Fruit fly (Drosophila melanogaster) whole organism, adult: ENCODE data around the gene Larp7.

Source experiments
- CG12768 ChIP-seq: fragments of 200-800 bp; sonication (Bioruptor generic); optimal IDR thresholded peaks from 2 replicates; lab custom pipeline; 2017; ENCODE audit warnings: missing biosample characterization, missing genetic modification characterization, mild to moderate bottlenecking, moderate library complexity, missing genetic modification reagents
- CG14711 ChIP-seq: fragments of 200-800 bp; sonication (Bioruptor generic); optimal IDR thresholded peaks from 2 replicates; lab custom pipeline; 2018; ENCODE audit warnings: missing biosample characterization, mild to moderate bottlenecking, missing genetic modification characterization, moderate library complexity
- CG1620 ChIP-seq: fragments of 200-800 bp; sonication (Bioruptor generic); optimal IDR thresholded peaks from 2 replicates; lab custom pipeline; 2016; ENCODE audit warnings: missing biosample characterization, missing genetic modification characterization
- CG5204 ChIP-seq: fragments of 200-800 bp; sonication (Bioruptor generic); optimal IDR thresholded peaks from 2 replicates; lab custom pipeline; 2016; ENCODE audit warnings: missing biosample characterization, missing genetic modification characterization
- CG7045 ChIP-seq: fragments of 200-800 bp; sonication (Bioruptor generic); optimal IDR thresholded peaks from 2 replicates; lab custom pipeline; 2017; ENCODE audit warnings: missing biosample characterization, mild to moderate bottlenecking, missing genetic modification characterization
- CG7101 ChIP-seq: fragments of 200-800 bp; sonication (Bioruptor generic); optimal IDR thresholded peaks from 2 replicates; lab custom pipeline; 2018; ENCODE audit warnings: missing biosample characterization, mild to moderate bottlenecking, missing genetic modification characterization, moderate library complexity
- Clk ChIP-seq: fragments of 200-800 bp; sonication (Bioruptor generic); optimal IDR thresholded peaks from 2 replicates; lab custom pipeline; 2017; ENCODE audit warnings: missing biosample characterization, missing genetic modification characterization
- Crg-1 ChIP-seq: fragments of 200-800 bp; sonication (Bioruptor generic); optimal IDR thresholded peaks from 2 replicates; lab custom pipeline; 2016; ENCODE audit warnings: missing biosample characterization, missing genetic modification characterization
- bab1 ChIP-seq: fragments of 200-800 bp; sonication (Bioruptor generic); optimal IDR thresholded peaks from 3 replicates; lab custom pipeline; 2019; ENCODE audit warnings: missing biosample characterization, mild to moderate bottlenecking, missing genetic modification characterization, moderate library complexity
- cic ChIP-seq: fragments of 200-800 bp; sonication (Bioruptor generic); optimal IDR thresholded peaks from 2 replicates; lab custom pipeline; 2017; ENCODE audit warnings: missing biosample characterization, mild to moderate bottlenecking, missing genetic modification characterization, moderate library complexity
- kay ChIP-seq: fragments of 200-800 bp; sonication (Bioruptor generic); peaks from one replicate; lab custom pipeline; 2016; ENCODE audit warnings: missing biosample characterization, missing genetic modification characterization, borderline replicate concordance
- ovo ChIP-seq: fragments of 200-800 bp; sonication (Bioruptor generic); optimal IDR thresholded peaks from 2 replicates; lab custom pipeline; 2016; ENCODE audit warnings: missing biosample characterization, missing genetic modification characterization
- toe ChIP-seq: fragments of 200-800 bp; sonication (Bioruptor generic); optimal IDR thresholded peaks from 2 replicates; lab custom pipeline; 2016; ENCODE audit warnings: missing biosample characterization, missing genetic modification characterization

DNA sequence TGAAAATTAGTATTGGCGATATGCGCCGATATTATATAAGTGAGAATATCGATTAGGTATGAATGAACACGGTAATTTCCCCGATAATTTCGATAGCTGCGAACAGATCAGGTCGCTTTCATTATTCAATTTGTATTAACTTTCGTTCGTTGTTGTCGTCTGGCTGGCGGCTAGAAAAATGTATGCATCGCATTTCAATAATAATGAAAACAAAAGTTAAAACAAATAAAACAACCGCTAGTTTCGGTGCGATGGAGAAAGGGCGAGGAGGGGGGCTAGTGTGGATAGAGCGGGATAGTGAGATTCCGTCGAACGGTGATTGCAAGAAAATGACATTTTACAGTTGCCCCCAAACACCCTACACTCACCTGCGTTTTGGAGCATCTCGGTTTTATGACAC is 19.2 kb upstream of the Larp7 start:
- TF ChIP-seq Clk (GFP tag; lab: Kevin White, UChicago) (no peak), CG5204 (GFP tag; lab: Kevin White, UChicago) (no peak), CG12768 (GFP tag; lab: Kevin White, UChicago) (no peak), kay (GFP tag; lab: Kevin White, UChicago) (no peak), CG14711 (tag; lab: Kevin White, UChicago) (no peak), Crg-1 (GFP tag; lab: Kevin White, UChicago) (no peak), cic (GFP tag; lab: Kevin White, UChicago) (no peak), ovo (GFP tag; lab: Kevin White, UChicago) (peak; percentile 30), CG1620 (GFP tag; lab: Kevin White, UChicago) (no peak), bab1 (GFP tag; lab: Kevin White, UChicago) (no peak), toe (no peak), CG7101 (no peak), CG7045 (GFP tag; lab: Kevin White, UChicago) (no peak)
